Worm (Caenorhabditis elegans) whole organism, L3 larva: ENCODE data around the gene cyp-14A3.

ENCODE experiments used
- ZK546.5 ChIP-seq: sonication (generic microtip); optimal IDR thresholded peaks from 2 replicates; lab custom pipeline; 2017; ENCODE audit warnings: missing biosample characterization, missing genetic modification characterization
- daf-12 ChIP-seq: fragments of 150-350 bp; optimal IDR thresholded peaks from 2 replicates; lab custom pipeline; 2014; ENCODE audit warnings: missing biosample characterization, missing genetic modification reagents, missing genetic modification characterization
- egl-27 ChIP-seq: sonication (generic microtip); optimal IDR thresholded peaks from 4 replicates; lab custom pipeline; 2017; ENCODE audit warnings: missing biosample characterization, missing genetic modification reagents, missing genetic modification characterization
- elt-1 ChIP-seq: fragments of 150-350 bp; optimal IDR thresholded peaks from 2 replicates; lab custom pipeline; 2014; ENCODE audit warnings: missing biosample characterization, missing genetic modification characterization
- elt-2 ChIP-seq: sonication (generic microtip); optimal IDR thresholded peaks from 2 replicates; lab custom pipeline; 2016; ENCODE audit warnings: missing genetic modification reagents, mild to moderate bottlenecking, missing genetic modification characterization, missing compliant biosample characterization
- elt-3 ChIP-seq, 3 experiments: fragments of 150-350 bp in 1 of 3; sonication (generic microtip) in 2 of 3; optimal IDR thresholded peaks; 2 replicates in 2 of 3; 4 replicates in 1 of 3; lab custom pipeline; 2014 to 2017; ENCODE audit warnings: missing biosample characterization in 3 of 3, missing genetic modification characterization in 3 of 3
- lin-15B ChIP-seq: fragments of 150-350 bp; optimal IDR thresholded peaks from 2 replicates; lab custom pipeline; 2014; ENCODE audit warnings: missing biosample characterization, missing genetic modification characterization
- mdl-1 ChIP-seq: fragments of 150-350 bp; optimal IDR thresholded peaks from 2 replicates; lab custom pipeline; 2014; ENCODE audit warnings: missing biosample characterization, missing genetic modification characterization
- nfya-1 ChIP-seq: sonication (generic microtip); optimal IDR thresholded peaks from 2 replicates; lab custom pipeline; 2017; ENCODE audit warnings: missing genetic modification characterization, mild to moderate bottlenecking, missing compliant biosample characterization, antibody characterized with exemption, moderate library complexity; ENCODE audit not compliant: insufficient read depth
- nhr-11 ChIP-seq: fragments of 150-350 bp; optimal IDR thresholded peaks from 2 replicates; lab custom pipeline; 2014; ENCODE audit warnings: missing biosample characterization, missing genetic modification characterization
- nhr-28 ChIP-seq: fragments of 150-350 bp; optimal IDR thresholded peaks from 2 replicates; lab custom pipeline; 2014; ENCODE audit warnings: missing biosample characterization, missing genetic modification characterization
- zag-1 ChIP-seq: fragments of 150-350 bp; optimal IDR thresholded peaks from 2 replicates; lab custom pipeline; 2014; ENCODE audit warnings: missing biosample characterization, missing genetic modification characterization
- ztf-11 ChIP-seq: fragments of 150-350 bp; optimal IDR thresholded peaks from 2 replicates; lab custom pipeline; 2014; ENCODE audit warnings: missing biosample characterization, missing genetic modification characterization

ce11 chrX:13248265-13248664, 25.7 kb downstream of the cyp-14A3 start, which contains the start of gene K08H2.7:
- TF ChIP-seq elt-3 (tag; optimal IDR thresholded peaks at IDR 0.05; lab: Kevin White, UChicago) (no peak), elt-1 (tag; lab: Kevin White, UChicago) (peak; percentile 97), ztf-11 (tag; lab: Kevin White, UChicago) (no peak), daf-12 (tag; lab: Kevin White, UChicago) (no peak), nhr-11 (tag; lab: Kevin White, UChicago) (no peak), nfya-1 (tag; lab: Kevin White, UChicago) (no peak), egl-27 (tag; lab: Kevin White, UChicago) (no peak), ZK546.5 (tag; lab: Kevin White, UChicago) (no peak), nhr-28 (tag; lab: Kevin White, UChicago) (no peak), lin-15B (tag; lab: Kevin White, UChicago) (no peak), zag-1 (no peak), mdl-1 (tag; lab: Kevin White, UChicago) (no peak), elt-2 (tag; lab: Kevin White, UChicago) (no peak)
